Worm (Caenorhabditis elegans) whole organism, young adult: ENCODE results near the gene F36H9.1.
A peak's percentile ranks its signal among the peaks of the same experiment; 100 is the strongest.

Experiments used
- ZK185.1 ChIP-seq: sonication (generic microtip); optimal IDR thresholded peaks from 2 replicates; lab custom pipeline; 2016; ENCODE audit warnings: mild to moderate bottlenecking, missing genetic modification characterization, missing compliant biosample characterization; ENCODE audit not compliant: poor library complexity, severe bottlenecking
- ama-1 ChIP-seq, 3 experiments: fragments of 150-350 bp in 1 of 3; sonication (generic microtip) in 2 of 3; optimal IDR thresholded peaks; 2 replicates each; lab custom pipeline; 2014 to 2018; ENCODE audit warnings: missing biosample characterization in 2 of 3, missing genetic modification characterization in 2 of 3, missing genetic modification reagents in 2 of 3
- chd-7 ChIP-seq: sonication (generic microtip); optimal IDR thresholded peaks from 2 replicates; lab custom pipeline; 2016; ENCODE audit warnings: mild to moderate bottlenecking, missing genetic modification characterization, moderate library complexity, missing compliant biosample characterization
- ekl-4 ChIP-seq: fragments of 200-800 bp; sonication (Bioruptor generic); IDR thresholded peaks from 2 replicates; pipeline ENCODE4 v1.3.6; 2022; ENCODE audit warnings: missing genetic modification reagents, missing genetic modification characterization, missing compliant biosample characterization
- hmg-1.2 ChIP-seq: fragments of 200-800 bp; sonication (Bioruptor generic); IDR thresholded peaks from 2 replicates; pipeline ENCODE4 v1.3.6; 2022; ENCODE audit warnings: missing genetic modification reagents, missing genetic modification characterization, missing compliant biosample characterization
- let-526 ChIP-seq: fragments of 200-800 bp; sonication (Bioruptor generic); IDR thresholded peaks from 2 replicates; pipeline ENCODE4 v1.3.6; 2022; ENCODE audit warnings: missing genetic modification reagents, missing genetic modification characterization, missing compliant biosample characterization
- madf-3 ChIP-seq: fragments of 200-800 bp; sonication (Bioruptor generic); IDR thresholded peaks from 2 replicates; pipeline ENCODE4 v1.3.6; 2022; ENCODE audit warnings: missing genetic modification reagents, missing genetic modification characterization, missing compliant biosample characterization
- nfyb-1 ChIP-seq: fragments of 200-800 bp; sonication (Bioruptor generic); IDR thresholded peaks from 2 replicates; pipeline ENCODE4 v1.3.6; 2022; ENCODE audit warnings: missing genetic modification reagents, missing genetic modification characterization, missing compliant biosample characterization
- nhr-120 ChIP-seq: fragments of 200-800 bp; sonication (Bioruptor generic); IDR thresholded peaks from 2 replicates; pipeline ENCODE4 v1.3.6; 2022; ENCODE audit warnings: missing genetic modification characterization, missing compliant biosample characterization
- nhr-80 ChIP-seq: sonication (generic microtip); optimal IDR thresholded peaks from 2 replicates; lab custom pipeline; 2016; ENCODE audit warnings: missing genetic modification characterization, missing compliant biosample characterization
- repo-1 ChIP-seq: sonication (generic microtip); optimal IDR thresholded peaks from 2 replicates; lab custom pipeline; 2017; ENCODE audit warnings: mild to moderate bottlenecking, missing genetic modification characterization, missing compliant biosample characterization
- snpc-3.4 ChIP-seq: sonication (generic microtip); optimal IDR thresholded peaks from 2 replicates; lab custom pipeline; 2017; ENCODE audit warnings: missing genetic modification characterization, mild to moderate bottlenecking, missing compliant biosample characterization, antibody characterized with exemption, moderate library complexity, missing genotype, missing genetic modification reagents
- tlf-1 ChIP-seq: fragments of 200-800 bp; sonication (Bioruptor generic); optimal IDR thresholded peaks from 2 replicates; lab custom pipeline; 2018; ENCODE audit warnings: mild to moderate bottlenecking, missing genetic modification characterization, missing compliant biosample characterization
- unc-130 ChIP-seq: sonication (generic microtip); optimal IDR thresholded peaks from 2 replicates; lab custom pipeline; 2016; ENCODE audit warnings: missing genetic modification reagents, missing genetic modification characterization, missing compliant biosample characterization

- TF ChIP-seq tlf-1 (GFP tag; lab: Kevin White, UChicago) (no peak), snpc-3.4 (tag; lab: Kevin White, UChicago) (no peak), unc-130 (no peak), nhr-80 (tag; lab: Kevin White, UChicago) (peak; percentile 46), nfyb-1 (GFP tag; lab: Robert Waterston, UW) (no peak), ekl-4 (GFP tag; lab: Robert Waterston, UW) (no peak), let-526 (GFP tag; lab: Robert Waterston, UW) (no peak), ama-1 (optimal IDR thresholded peaks at IDR 0.05; lab: Kevin White, UChicago) (no peak), ama-1 (GFP tag; optimal IDR thresholded peaks at IDR 0.05; lab: Kevin White, UChicago) (no peak), repo-1 (no peak), madf-3 (GFP tag; lab: Robert Waterston, UW) (no peak), chd-7 (tag; lab: Kevin White, UChicago) (no peak), nhr-120 (no peak), ZK185.1 (tag; lab: Kevin White, UChicago) (no peak), hmg-1.2 (GFP tag; lab: Robert Waterston, UW) (no peak)
These were observed 51.7 kb downstream of the F36H9.1 start, which contains the start of gene T10B5.7 for ce11 chrV:1845977-1846376.
